Fruit fly (Drosophila melanogaster): ENCODE measurements around the gene CG15262.

- TF ChIP-seq toe (GFP tag; optimal IDR thresholded peaks at IDR 0.05) (no peak), ovo (GFP tag; optimal IDR thresholded peaks at IDR 0.05) (no peak), Hr96 (GFP tag; optimal IDR thresholded peaks at IDR 0.05) (no peak), Mnt (GFP tag; optimal IDR thresholded peaks at IDR 0.05) (no peak), kay (GFP tag; ENCODE audit: borderline replicate concordance) (no peak), cnc (optimal IDR thresholded peaks at IDR 0.05) (no peak), CG5204 (GFP tag; optimal IDR thresholded peaks at IDR 0.05) (no peak), cic (GFP tag; optimal IDR thresholded peaks at IDR 0.05) (no peak), CG12768 (GFP tag; optimal IDR thresholded peaks at IDR 0.05) (no peak)
These were observed 26.7 kb downstream of the CG15262 start for dm6 chr2L:15324103-15324840.
